Worm (Caenorhabditis elegans) whole organism, late embryonic: Measurements from ENCODE around the gene T02B11.6.
A peak's percentile ranks its signal among the peaks of the same experiment; 100 is the strongest.

Experiments
- C08G9.2 ChIP-seq: sonication (generic microtip); optimal IDR thresholded peaks from 2 replicates; lab custom pipeline; 2016; ENCODE audit warnings: mild to moderate bottlenecking, missing genetic modification characterization, moderate library complexity, missing compliant biosample characterization
- ceh-48 ChIP-seq: sonication (generic microtip); optimal IDR thresholded peaks from 2 replicates; lab custom pipeline; 2016; ENCODE audit warnings: missing genetic modification characterization, inconsistent platforms, missing compliant biosample characterization
- elt-2 ChIP-seq: sonication (generic microtip); optimal IDR thresholded peaks from 2 replicates; lab custom pipeline; 2016; ENCODE audit warnings: missing genetic modification reagents, missing genetic modification characterization, missing compliant biosample characterization
- fkh-10 ChIP-seq: fragments of 150-350 bp; optimal IDR thresholded peaks from 2 replicates; lab custom pipeline; 2014; ENCODE audit warnings: missing biosample characterization, missing genetic modification reagents, missing genetic modification characterization
- fkh-6 ChIP-seq: sonication (generic microtip); optimal IDR thresholded peaks from 2 replicates; lab custom pipeline; 2016; ENCODE audit warnings: missing genetic modification characterization, missing compliant biosample characterization
- lin-11 ChIP-seq: fragments of 200-800 bp; sonication (Bioruptor generic); optimal IDR thresholded peaks from 2 replicates; lab custom pipeline; 2018; ENCODE audit warnings: mild to moderate bottlenecking, missing genetic modification characterization, missing compliant biosample characterization
- nfya-1 ChIP-seq: sonication (generic microtip); optimal IDR thresholded peaks from 2 replicates; lab custom pipeline; 2017; ENCODE audit warnings: missing genetic modification characterization, mild to moderate bottlenecking, missing compliant biosample characterization, antibody characterized with exemption, moderate library complexity
- npax-4 ChIP-seq: sonication (generic microtip); optimal IDR thresholded peaks from 2 replicates; lab custom pipeline; 2016; ENCODE audit warnings: missing genetic modification characterization, missing compliant biosample characterization
- tbx-2 ChIP-seq: sonication (generic microtip); optimal IDR thresholded peaks from 2 replicates; lab custom pipeline; 2016; ENCODE audit warnings: missing genetic modification characterization, missing compliant biosample characterization
- ttx-3 ChIP-seq: sonication (generic microtip); optimal IDR thresholded peaks from 2 replicates; lab custom pipeline; 2016; ENCODE audit warnings: missing genetic modification reagents, missing genetic modification characterization, missing compliant biosample characterization
- unc-42 ChIP-seq: sonication (generic microtip); optimal IDR thresholded peaks from 2 replicates; lab custom pipeline; 2016; ENCODE audit warnings: missing genotype, missing genetic modification characterization, missing compliant biosample characterization
- unc-55 ChIP-seq: sonication (generic microtip); optimal IDR thresholded peaks from 2 replicates; lab custom pipeline; 2017; ENCODE audit warnings: missing biosample characterization, missing genetic modification reagents, missing genetic modification characterization

DNA sequence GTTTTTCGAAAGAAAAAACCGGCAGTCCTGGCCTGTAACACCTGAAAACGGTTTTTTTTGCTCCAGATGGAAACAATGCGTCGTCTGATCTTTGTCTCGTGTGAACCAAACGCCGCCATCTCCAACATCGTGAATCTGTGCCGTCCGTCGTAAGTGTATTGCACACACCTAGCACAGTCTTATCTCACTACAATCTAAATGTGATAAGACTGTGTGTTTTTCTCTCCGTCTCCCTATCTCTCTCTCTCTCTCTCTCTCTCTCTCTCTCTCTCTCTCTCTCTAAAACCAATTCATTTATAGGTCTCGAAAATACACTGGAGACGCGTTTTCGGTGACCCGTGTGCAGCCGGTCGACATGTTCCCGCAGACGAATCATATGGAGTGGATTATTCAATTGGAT, 21.5 kb upstream of the T02B11.6 start:
- TF ChIP-seq tbx-2 (tag; lab: Kevin White, UChicago), result no peak
- no peak for TF ChIP-seq unc-55 (GFP tag; lab: Kevin White, UChicago)
- TF ChIP-seq nfya-1 (tag; lab: Kevin White, UChicago), result no peak
- no peak for TF ChIP-seq ceh-48 (tag; lab: Kevin White, UChicago)
- no peak for TF ChIP-seq C08G9.2 (tag; lab: Kevin White, UChicago)
- TF ChIP-seq elt-2, result peak; percentile 94
- no peak for TF ChIP-seq lin-11 (tag; lab: Kevin White, UChicago)
- no peak for TF ChIP-seq ttx-3
- no peak for TF ChIP-seq unc-42
- no peak for TF ChIP-seq fkh-6
- TF ChIP-seq npax-4 (tag; lab: Kevin White, UChicago), result no peak
- TF ChIP-seq fkh-10 (GFP tag; lab: Kevin White, UChicago), result no peak
